Fruit fly (Drosophila melanogaster) whole organism, embryonic: ENCODE data around the gene Psn.

Experiments
- ATbp ChIP-seq: fragments of 200-800 bp; sonication (Bioruptor generic); optimal IDR thresholded peaks from 2 replicates; lab custom pipeline; 2017; ENCODE audit warnings: missing biosample characterization, mild to moderate bottlenecking, missing genetic modification characterization, missing genetic modification reagents
- B-H1 ChIP-seq: fragments of 200-800 bp; sonication (Bioruptor generic); IDR thresholded peaks from 3 replicates; pipeline ENCODE4 v1.3.6; 2022; ENCODE audit warnings: missing biosample characterization, missing genetic modification characterization
- CG10209 ChIP-seq: fragments of 200-800 bp; sonication (Bioruptor generic); optimal IDR thresholded peaks from 3 replicates; lab custom pipeline; 2017; ENCODE audit warnings: missing biosample characterization, mild to moderate bottlenecking, missing genetic modification characterization, missing genetic modification reagents
- CG15514 ChIP-seq: fragments of 200-800 bp; sonication (Bioruptor generic); optimal IDR thresholded peaks from 3 replicates; lab custom pipeline; 2017; ENCODE audit warnings: missing biosample characterization, missing genetic modification characterization, mild to moderate bottlenecking, moderate library complexity, missing genetic modification reagents
- CG16779 ChIP-seq: fragments of 200-800 bp; sonication (Bioruptor generic); IDR thresholded peaks from 2 replicates; pipeline ENCODE4 v1.3.6; 2022; ENCODE audit warnings: missing biosample characterization, missing genetic modification characterization
- CG17186 ChIP-seq: fragments of 200-800 bp; sonication (Bioruptor generic); optimal IDR thresholded peaks from 3 replicates; lab custom pipeline; 2017; ENCODE audit warnings: missing biosample characterization, missing genetic modification reagents, missing genetic modification characterization
- CG2202 ChIP-seq: fragments of 200-800 bp; sonication (Bioruptor generic); optimal IDR thresholded peaks from 2 replicates; lab custom pipeline; 2018; ENCODE audit warnings: missing biosample characterization, mild to moderate bottlenecking, missing genetic modification characterization
- CG3407 ChIP-seq: fragments of 200-800 bp; sonication (Bioruptor generic); optimal IDR thresholded peaks from 2 replicates; lab custom pipeline; 2018; ENCODE audit warnings: missing biosample characterization, mild to moderate bottlenecking, missing genetic modification characterization
- CG3838 ChIP-seq: fragments of 200-800 bp; sonication (Bioruptor generic); optimal IDR thresholded peaks from 3 replicates; lab custom pipeline; 2016; ENCODE audit warnings: missing biosample characterization, missing genetic modification characterization
- CG43689 ChIP-seq: fragments of 200-800 bp; sonication (Bioruptor generic); IDR thresholded peaks from 2 replicates; pipeline ENCODE4 v1.3.6; 2022; ENCODE audit warnings: missing biosample characterization, missing genetic modification characterization
- CG4424 ChIP-seq: fragments of 200-800 bp; sonication (Bioruptor generic); optimal IDR thresholded peaks from 3 replicates; lab custom pipeline; 2016; ENCODE audit warnings: missing biosample characterization, missing genetic modification characterization
- CG6254 ChIP-seq: fragments of 200-800 bp; sonication (Bioruptor generic); optimal IDR thresholded peaks from 3 replicates; lab custom pipeline; 2017; ENCODE audit warnings: mild to moderate bottlenecking, missing biosample characterization, missing genetic modification reagents, missing genetic modification characterization
- CG6654 ChIP-seq: fragments of 200-800 bp; sonication (Bioruptor generic); optimal IDR thresholded peaks from 2 replicates; lab custom pipeline; 2017; ENCODE audit warnings: missing biosample characterization, mild to moderate bottlenecking, missing genetic modification characterization
- CG7987 ChIP-seq: fragments of 200-800 bp; sonication (Bioruptor generic); optimal IDR thresholded peaks from 2 replicates; lab custom pipeline; 2018; ENCODE audit warnings: missing biosample characterization, mild to moderate bottlenecking, missing genetic modification characterization, moderate library complexity
- CG8765 ChIP-seq: fragments of 200-800 bp; sonication (Bioruptor generic); IDR thresholded peaks from 2 replicates; pipeline ENCODE4 v1.3.6; 2022; ENCODE audit warnings: missing biosample characterization, missing genetic modification characterization
- CG8944 ChIP-seq: fragments of 200-800 bp; sonication (Bioruptor generic); optimal IDR thresholded peaks from 3 replicates; lab custom pipeline; 2016; ENCODE audit warnings: missing biosample characterization, missing genetic modification characterization
- CTCF ChIP-seq: fragments of 200-800 bp; sonication (Bioruptor generic); optimal IDR thresholded peaks from 2 replicates; lab custom pipeline; 2017; ENCODE audit warnings: missing biosample characterization, mild to moderate bottlenecking, missing genetic modification characterization, moderate library complexity
- CoRest ChIP-seq: fragments of 200-800 bp; sonication (Bioruptor generic); optimal IDR thresholded peaks from 3 replicates; lab custom pipeline; 2018; ENCODE audit warnings: missing biosample characterization, mild to moderate bottlenecking, missing genetic modification characterization, moderate library complexity
- Dll ChIP-seq: fragments of 200-800 bp; sonication (Bioruptor generic); IDR thresholded peaks from 4 replicates; pipeline ENCODE4 v1.3.6; 2022; ENCODE audit warnings: missing biosample characterization, missing genetic modification characterization; ENCODE audit not compliant: partially characterized antibody
- Fer2 ChIP-seq: fragments of 200-800 bp; sonication (Bioruptor generic); optimal IDR thresholded peaks from 2 replicates; lab custom pipeline; 2018; ENCODE audit warnings: missing biosample characterization, mild to moderate bottlenecking, missing genetic modification characterization, moderate library complexity
- GATAe ChIP-seq: fragments of 200-800 bp; sonication (Bioruptor generic); conservative IDR thresholded peaks from 2 replicates; pipeline ENCODE4 v1.3.6; 2022; ENCODE audit warnings: missing biosample characterization, missing genetic modification characterization
- Lim3 ChIP-seq: fragments of 200-800 bp; sonication (Bioruptor generic); IDR thresholded peaks from 2 replicates; pipeline ENCODE4 v1.3.6; 2022; ENCODE audit warnings: missing biosample characterization, missing genetic modification characterization
- MBD-R2 ChIP-seq: fragments of 200-800 bp; sonication (Bioruptor generic); IDR thresholded peaks from 2 replicates; pipeline ENCODE4 v1.3.6; 2022; ENCODE audit warnings: missing biosample characterization, missing genetic modification characterization
- NK7.1 ChIP-seq: fragments of 200-800 bp; sonication (Bioruptor generic); optimal IDR thresholded peaks from 3 replicates; lab custom pipeline; 2016; ENCODE audit warnings: missing biosample characterization, missing genetic modification characterization
- Side ChIP-seq: fragments of 200-800 bp; sonication (Bioruptor generic); optimal IDR thresholded peaks from 2 replicates; lab custom pipeline; 2016; ENCODE audit warnings: missing biosample characterization, missing genetic modification characterization
- TFAM ChIP-seq: fragments of 200-800 bp; sonication (Bioruptor generic); optimal IDR thresholded peaks from 2 replicates; lab custom pipeline; 2017; ENCODE audit warnings: missing biosample characterization, missing genetic modification characterization, inconsistent platforms
- Xrp1 ChIP-seq: fragments of 200-800 bp; sonication (Bioruptor generic); IDR thresholded peaks from 2 replicates; pipeline ENCODE4 v1.3.6; 2022; ENCODE audit warnings: missing biosample characterization, missing genetic modification characterization
- caup ChIP-seq: fragments of 200-800 bp; sonication (Bioruptor generic); optimal IDR thresholded peaks from 3 replicates; lab custom pipeline; 2017; ENCODE audit warnings: missing biosample characterization, mild to moderate bottlenecking, missing genetic modification characterization, moderate library complexity; ENCODE audit not compliant: severe bottlenecking
- croc ChIP-seq: fragments of 200-800 bp; sonication (Bioruptor generic); conservative IDR thresholded peaks from 3 replicates; pipeline ENCODE4 v1.3.6; 2022; ENCODE audit warnings: missing biosample characterization, missing genetic modification characterization
- crol ChIP-seq: fragments of 200-800 bp; sonication (Bioruptor generic); IDR thresholded peaks from 2 replicates; pipeline ENCODE4 v1.3.6; 2022; ENCODE audit warnings: missing biosample characterization, missing genetic modification characterization
- da ChIP-seq: fragments of 200-800 bp; sonication (Bioruptor generic); optimal IDR thresholded peaks from 2 replicates; lab custom pipeline; 2016; ENCODE audit warnings: missing biosample characterization, missing genetic modification characterization
- disco-r ChIP-seq: fragments of 200-800 bp; sonication (Bioruptor generic); optimal IDR thresholded peaks from 2 replicates; lab custom pipeline; 2016; ENCODE audit warnings: missing biosample characterization, missing genetic modification characterization
- dmrt99B ChIP-seq: fragments of 200-800 bp; sonication (Bioruptor generic); optimal IDR thresholded peaks from 2 replicates; lab custom pipeline; 2018; ENCODE audit warnings: missing biosample characterization, mild to moderate bottlenecking, missing genetic modification characterization, moderate library complexity
- dysf ChIP-seq: fragments of 200-800 bp; sonication (Bioruptor generic); IDR thresholded peaks from 3 replicates; pipeline ENCODE4 v1.3.6; 2022; ENCODE audit warnings: missing biosample characterization, missing genetic modification characterization
- emc ChIP-seq: fragments of 200-800 bp; sonication (Bioruptor generic); optimal IDR thresholded peaks from 2 replicates; lab custom pipeline; 2016; ENCODE audit warnings: missing biosample characterization, missing genetic modification characterization
- exex ChIP-seq: fragments of 200-800 bp; sonication (Bioruptor generic); optimal IDR thresholded peaks from 4 replicates; lab custom pipeline; 2018; ENCODE audit warnings: missing biosample characterization, mild to moderate bottlenecking, missing genetic modification characterization, moderate library complexity
- gcm2 ChIP-seq: fragments of 200-800 bp; sonication (Bioruptor generic); optimal IDR thresholded peaks from 2 replicates; lab custom pipeline; 2016; ENCODE audit warnings: missing biosample characterization, missing genetic modification characterization
- grau ChIP-seq: fragments of 200-800 bp; optimal IDR thresholded peaks from 3 replicates; lab custom pipeline; 2019; ENCODE audit warnings: missing biosample characterization, mild to moderate bottlenecking, missing genetic modification characterization, moderate library complexity
- hb ChIP-seq: fragments of 200-800 bp; sonication (Bioruptor generic); IDR thresholded peaks from 3 replicates; pipeline ENCODE4 v1.3.6; 2022; ENCODE audit warnings: missing biosample characterization, missing genetic modification characterization; ENCODE audit not compliant: partially characterized antibody
- ind ChIP-seq: fragments of 200-800 bp; sonication (Bioruptor generic); optimal IDR thresholded peaks from 3 replicates; lab custom pipeline; 2016; ENCODE audit warnings: missing biosample characterization, missing genetic modification characterization
- knrl ChIP-seq: fragments of 200-800 bp; sonication (Bioruptor generic); IDR thresholded peaks from 3 replicates; pipeline ENCODE4 v1.3.6; 2022; ENCODE audit warnings: missing biosample characterization, missing genetic modification characterization; ENCODE audit not compliant: partially characterized antibody
- lov ChIP-seq, 2 experiments: fragments of 200-800 bp in 1 of 2; fragments of >200 bp in 1 of 2; sonication (Bioruptor generic) in 1 of 2; IDR thresholded peaks in 1 of 2; optimal IDR thresholded peaks in 1 of 2; 2 replicates in 1 of 2; 3 replicates in 1 of 2; pipeline versions ENCODE4 v1.3.6 to Lab custom; 2017 to 2022; ENCODE audit warnings: missing biosample characterization in 1 of 2, missing genetic modification characterization in 1 of 2
- mirr ChIP-seq: fragments of 200-800 bp; sonication (Bioruptor generic); optimal IDR thresholded peaks from 3 replicates; lab custom pipeline; 2018; ENCODE audit warnings: missing biosample characterization, mild to moderate bottlenecking, missing genetic modification characterization
- nerfin-2 ChIP-seq: fragments of 200-800 bp; sonication (Bioruptor generic); IDR thresholded peaks from 2 replicates; pipeline ENCODE4 v1.3.6; 2022; ENCODE audit warnings: missing biosample characterization, missing genetic modification characterization; ENCODE audit not compliant: partially characterized antibody
- odd ChIP-seq: fragments of 200-800 bp; sonication (Bioruptor generic); optimal IDR thresholded peaks from 2 replicates; lab custom pipeline; 2017; ENCODE audit warnings: missing biosample characterization, mild to moderate bottlenecking, missing genetic modification characterization
- schlank ChIP-seq: fragments of 200-800 bp; sonication (Bioruptor generic); optimal IDR thresholded peaks from 2 replicates; lab custom pipeline; 2018; ENCODE audit warnings: missing biosample characterization, mild to moderate bottlenecking, missing genetic modification characterization
- ssp ChIP-seq: fragments of 200-800 bp; sonication (Bioruptor generic); IDR thresholded peaks from 2 replicates; pipeline ENCODE4 v1.3.6; 2022; ENCODE audit warnings: missing biosample characterization, missing genetic modification characterization
- stc ChIP-seq: fragments of 200-800 bp; sonication (Bioruptor generic); IDR thresholded peaks from 2 replicates; pipeline ENCODE4 v1.3.6; 2022; ENCODE audit warnings: missing biosample characterization, missing genetic modification characterization
- trh ChIP-seq: fragments of 200-800 bp; sonication (Bioruptor generic); optimal IDR thresholded peaks from 2 replicates; lab custom pipeline; 2016; ENCODE audit warnings: missing biosample characterization, missing genetic modification characterization

The Psn gene

dm6 chr3L:20402665-20403492 is 29.4 kb upstream of the Psn start (continued):
- TF ChIP-seq Lim3 (GFP tag; lab: Robert Waterston, UW) (no peak), gcm2 (GFP tag; lab: Kevin White, UChicago) (no peak), CG2202 (tag; lab: Kevin White, UChicago) (no peak), grau (tag; lab: Kevin White, UChicago) (peak; percentile 54), ATbp (GFP tag; lab: Kevin White, UChicago) (no peak), Dll (GFP tag; lab: Robert Waterston, UW) (no peak), CG7987 (GFP tag; lab: Kevin White, UChicago) (no peak), CG3407 (GFP tag; lab: Kevin White, UChicago) (no peak), lov (optimal IDR thresholded peaks at IDR 0.05; lab: Kevin White, UChicago) (no peak), lov (GFP tag; IDR thresholded peaks at IDR 0.05; lab: Robert Waterston, UW) (0 out of 3 replicates have a peak, but pooled peaks have one; percentile 34), knrl (GFP tag; lab: Robert Waterston, UW) (no peak), CG8765 (GFP tag; lab: Robert Waterston, UW) (0 out of 2 replicates have a peak, but pooled peaks have one; percentile 49), CG17186 (GFP tag; lab: Kevin White, UChicago) (no peak), trh (GFP tag; lab: Kevin White, UChicago) (no peak), mirr (GFP tag; lab: Kevin White, UChicago) (no peak), MBD-R2 (GFP tag; lab: Robert Waterston, UW) (no peak), exex (tag; lab: Kevin White, UChicago) (no peak), CTCF (GFP tag; lab: Kevin White, UChicago) (no peak), disco-r (GFP tag; lab: Kevin White, UChicago) (no peak), CG16779 (no peak), dysf (GFP tag; lab: Robert Waterston, UW) (no peak), emc (no peak), nerfin-2 (no peak), CG4424 (peak; percentile 25), TFAM (GFP tag; lab: Kevin White, UChicago) (no peak), CG3838 (GFP tag; lab: Kevin White, UChicago) (no peak), caup (GFP tag; lab: Kevin White, UChicago) (no peak), CG8944 (GFP tag; lab: Kevin White, UChicago) (no peak), CoRest (tag; lab: Kevin White, UChicago) (peak; percentile 30), dmrt99B (tag; lab: Kevin White, UChicago) (no peak), CG43689 (GFP tag; lab: Robert Waterston, UW) (no peak), GATAe (no peak), CG10209 (GFP tag; lab: Kevin White, UChicago) (peak; percentile 40), croc (no peak), hb (GFP tag; lab: Robert Waterston, UW) (no peak), Side (no peak), da (peak; percentile 90), NK7.1 (GFP tag; lab: Kevin White, UChicago) (no peak), Xrp1 (GFP tag; lab: Robert Waterston, UW) (peak; percentile 76), ssp (GFP tag; lab: Robert Waterston, UW) (no peak), Fer2 (tag; lab: Kevin White, UChicago) (no peak), crol (GFP tag; lab: Robert Waterston, UW) (no peak), ind (GFP tag; lab: Kevin White, UChicago) (no peak), stc (no peak), B-H1 (no peak), schlank (no peak), odd (GFP tag; lab: Kevin White, UChicago) (no peak), CG6654 (GFP tag; lab: Kevin White, UChicago) (no peak), CG15514 (no peak), CG6254 (peak; percentile 37)
